Worm (Caenorhabditis elegans) whole organism, L2 larva: ENCODE measurements around the gene dnc-2.
A peak's percentile ranks its signal among the peaks of the same experiment; 100 is the strongest.

Experiments used
- C34F6.9 ChIP-seq: fragments of 150-350 bp; optimal IDR thresholded peaks from 2 replicates; lab custom pipeline; 2014; ENCODE audit warnings: missing biosample characterization, missing genetic modification characterization
- F13H6.1 ChIP-seq: sonication (generic microtip); optimal IDR thresholded peaks from 2 replicates; lab custom pipeline; 2016; ENCODE audit warnings: missing genetic modification characterization, missing compliant biosample characterization
- R02D3.7 ChIP-seq: fragments of 150-350 bp; optimal IDR thresholded peaks from 2 replicates; lab custom pipeline; 2014; ENCODE audit warnings: missing biosample characterization, missing genetic modification characterization
- Y55F3AM.14 ChIP-seq: fragments of 200-800 bp; sonication (Bioruptor generic); optimal IDR thresholded peaks from 2 replicates; lab custom pipeline; 2018; ENCODE audit warnings: mild to moderate bottlenecking, missing genetic modification characterization, missing compliant biosample characterization
- alr-1 ChIP-seq: fragments of 150-350 bp; optimal IDR thresholded peaks from 2 replicates; lab custom pipeline; 2014; ENCODE audit warnings: missing biosample characterization, missing genetic modification characterization
- aly-2 ChIP-seq: fragments of 150-350 bp; optimal IDR thresholded peaks from 2 replicates; lab custom pipeline; 2014; ENCODE audit warnings: missing biosample characterization, missing genetic modification characterization
- ama-1 ChIP-seq: fragments of 150-350 bp; optimal IDR thresholded peaks from 2 replicates; lab custom pipeline; 2018; ENCODE audit warnings: inconsistent platforms
- blmp-1 ChIP-seq: sonication (generic microtip); optimal IDR thresholded peaks from 2 replicates; lab custom pipeline; 2017; ENCODE audit warnings: missing genetic modification characterization, mild to moderate bottlenecking, missing compliant biosample characterization, antibody characterized with exemption, moderate library complexity; ENCODE audit not compliant: insufficient read depth
- ceh-16 ChIP-seq: fragments of 150-350 bp; optimal IDR thresholded peaks from 2 replicates; lab custom pipeline; 2014; ENCODE audit warnings: missing biosample characterization, missing genetic modification characterization
- ceh-82 ChIP-seq: fragments of 150-350 bp; optimal IDR thresholded peaks from 2 replicates; lab custom pipeline; 2014; ENCODE audit warnings: missing biosample characterization, missing genetic modification characterization
- crh-2 ChIP-seq: sonication (generic microtip); optimal IDR thresholded peaks from 2 replicates; lab custom pipeline; 2017; ENCODE audit warnings: missing biosample characterization, missing genetic modification characterization
- dmd-4 ChIP-seq: sonication (generic microtip); optimal IDR thresholded peaks from 2 replicates; lab custom pipeline; 2017; ENCODE audit warnings: missing biosample characterization, missing genetic modification characterization
- egl-27 ChIP-seq: sonication (generic microtip); optimal IDR thresholded peaks from 3 replicates; lab custom pipeline; 2017; ENCODE audit warnings: missing biosample characterization, missing genetic modification reagents, missing genetic modification characterization
- elt-1 ChIP-seq: fragments of 150-350 bp; optimal IDR thresholded peaks from 2 replicates; lab custom pipeline; 2014; ENCODE audit warnings: missing biosample characterization, missing genetic modification characterization
- elt-3 ChIP-seq: sonication (generic microtip); optimal IDR thresholded peaks from 2 replicates; lab custom pipeline; 2017; ENCODE audit warnings: missing biosample characterization, missing genetic modification characterization
- fos-1 ChIP-seq: fragments of 150-350 bp; optimal IDR thresholded peaks from 2 replicates; lab custom pipeline; 2014; ENCODE audit warnings: missing biosample characterization, missing genetic modification characterization
- gmeb-1 ChIP-seq: fragments of 150-350 bp; optimal IDR thresholded peaks from 2 replicates; lab custom pipeline; 2014; ENCODE audit warnings: missing biosample characterization, missing genetic modification characterization
- lin-11 ChIP-seq: fragments of 150-350 bp; sonication (generic microtip); optimal IDR thresholded peaks from 2 replicates; lab custom pipeline; 2014; ENCODE audit warnings: missing biosample characterization, missing genetic modification characterization, inconsistent platforms, mixed read lengths
- lin-13 ChIP-seq: fragments of 150-350 bp; optimal IDR thresholded peaks from 2 replicates; lab custom pipeline; 2014; ENCODE audit warnings: missing biosample characterization, missing genetic modification reagents, missing genetic modification characterization
- lin-39 ChIP-seq: fragments of 150-350 bp; optimal IDR thresholded peaks from 2 replicates; lab custom pipeline; 2014; ENCODE audit warnings: missing biosample characterization, missing genetic modification reagents, missing genetic modification characterization
- lsy-2 ChIP-seq, 2 experiments: fragments of 150-350 bp in 1 of 2; sonication (generic microtip) in 1 of 2; optimal IDR thresholded peaks; 2 replicates each; lab custom pipeline; 2014 to 2017; ENCODE audit warnings: missing biosample characterization in 2 of 2, missing genetic modification characterization in 2 of 2
- mab-5 ChIP-seq: fragments of 150-350 bp; optimal IDR thresholded peaks from 2 replicates; lab custom pipeline; 2014; ENCODE audit warnings: missing biosample characterization, missing genetic modification characterization
- mbf-1 ChIP-seq: sonication (generic microtip); optimal IDR thresholded peaks from 2 replicates; lab custom pipeline; 2017; ENCODE audit warnings: missing biosample characterization, missing genetic modification characterization
- mdl-1 ChIP-seq, 2 experiments: fragments of 150-350 bp in 1 of 2; sonication (generic microtip) in 1 of 2; optimal IDR thresholded peaks; 2 replicates each; lab custom pipeline; 2017; ENCODE audit warnings: missing biosample characterization in 2 of 2, missing genetic modification characterization in 2 of 2
- nhr-10 ChIP-seq: sonication (generic microtip); optimal IDR thresholded peaks from 2 replicates; lab custom pipeline; 2017; ENCODE audit warnings: missing biosample characterization, missing genetic modification characterization
- nhr-11 ChIP-seq: fragments of 150-350 bp; optimal IDR thresholded peaks from 2 replicates; lab custom pipeline; 2014; ENCODE audit warnings: missing biosample characterization, missing genetic modification characterization
- nhr-12 ChIP-seq: fragments of 150-350 bp; optimal IDR thresholded peaks from 2 replicates; lab custom pipeline; 2014; ENCODE audit warnings: missing biosample characterization, missing genetic modification characterization
- nhr-129 ChIP-seq: fragments of 150-350 bp; optimal IDR thresholded peaks from 2 replicates; lab custom pipeline; 2014; ENCODE audit warnings: missing biosample characterization, missing genetic modification characterization
- nhr-23 ChIP-seq: fragments of 150-350 bp; optimal IDR thresholded peaks from 2 replicates; lab custom pipeline; 2014; ENCODE audit warnings: missing biosample characterization, missing genetic modification reagents, missing genetic modification characterization
- nhr-237 ChIP-seq: fragments of 150-350 bp; optimal IDR thresholded peaks from 2 replicates; lab custom pipeline; 2014; ENCODE audit warnings: missing biosample characterization, missing genetic modification characterization
- nhr-25 ChIP-seq: fragments of 150-350 bp; sonication (generic microtip); optimal IDR thresholded peaks from 3 replicates; lab custom pipeline; 2014; ENCODE audit warnings: missing biosample characterization, missing genetic modification characterization
- nhr-6 ChIP-seq: fragments of 150-350 bp; optimal IDR thresholded peaks from 2 replicates; lab custom pipeline; 2014; ENCODE audit warnings: missing biosample characterization, missing genetic modification characterization
- nhr-77 ChIP-seq: fragments of 150-350 bp; optimal IDR thresholded peaks from 2 replicates; lab custom pipeline; 2014; ENCODE audit warnings: missing biosample characterization, missing genetic modification characterization
- peb-1 ChIP-seq: fragments of 150-350 bp; optimal IDR thresholded peaks from 2 replicates; lab custom pipeline; 2014; ENCODE audit warnings: missing biosample characterization, missing genetic modification characterization
- sem-4 ChIP-seq: fragments of 150-350 bp; optimal IDR thresholded peaks from 2 replicates; lab custom pipeline; 2014; ENCODE audit warnings: missing biosample characterization, missing genetic modification reagents, missing genetic modification characterization
- skn-1 ChIP-seq: sonication (generic microtip); optimal IDR thresholded peaks from 2 replicates; lab custom pipeline; 2017; ENCODE audit warnings: missing biosample characterization, missing genetic modification characterization
- sma-3 ChIP-seq: sonication (generic microtip); optimal IDR thresholded peaks from 2 replicates; lab custom pipeline; 2016; ENCODE audit warnings: missing genetic modification reagents, missing genetic modification characterization, missing compliant biosample characterization
- sma-9 ChIP-seq, 2 experiments: fragments of 150-350 bp in 1 of 2; sonication (generic microtip) in 1 of 2; optimal IDR thresholded peaks; 2 replicates each; lab custom pipeline; 2014 to 2016; ENCODE audit warnings: missing genetic modification characterization in 2 of 2, mild to moderate bottlenecking in 1 of 2, missing biosample characterization in 1 of 2, missing compliant biosample characterization in 1 of 2, missing genetic modification reagents in 1 of 2, moderate library complexity in 1 of 2
- snpc-4 ChIP-seq: fragments of 150-350 bp; optimal IDR thresholded peaks from 2 replicates; lab custom pipeline; 2014; ENCODE audit warnings: missing biosample characterization, missing genetic modification characterization
- unc-39 ChIP-seq: fragments of 150-350 bp; optimal IDR thresholded peaks from 2 replicates; lab custom pipeline; 2014; ENCODE audit warnings: missing biosample characterization, missing genetic modification characterization
- unc-55 ChIP-seq: fragments of 150-350 bp; sonication (generic microtip); optimal IDR thresholded peaks from 3 replicates; lab custom pipeline; 2014; ENCODE audit warnings: missing biosample characterization, missing genetic modification reagents, missing genetic modification characterization
- unc-62 ChIP-seq: fragments of 150-350 bp; optimal IDR thresholded peaks from 2 replicates; lab custom pipeline; 2014; ENCODE audit warnings: missing biosample characterization, missing genetic modification reagents, missing genetic modification characterization
- zag-1 ChIP-seq: fragments of 150-350 bp; optimal IDR thresholded peaks from 2 replicates; lab custom pipeline; 2014; ENCODE audit warnings: missing biosample characterization, missing genetic modification characterization
- ztf-1 ChIP-seq: fragments of 200-800 bp; sonication (Bioruptor generic); conservative IDR thresholded peaks from 2 replicates; pipeline ENCODE4 v1.3.6; 2022; ENCODE audit warnings: missing genetic modification characterization, missing compliant biosample characterization
- ztf-4 ChIP-seq: fragments of 150-350 bp; optimal IDR thresholded peaks from 2 replicates; lab custom pipeline; 2014; ENCODE audit warnings: missing biosample characterization, missing genetic modification characterization

The dnc-2 gene

DNA sequence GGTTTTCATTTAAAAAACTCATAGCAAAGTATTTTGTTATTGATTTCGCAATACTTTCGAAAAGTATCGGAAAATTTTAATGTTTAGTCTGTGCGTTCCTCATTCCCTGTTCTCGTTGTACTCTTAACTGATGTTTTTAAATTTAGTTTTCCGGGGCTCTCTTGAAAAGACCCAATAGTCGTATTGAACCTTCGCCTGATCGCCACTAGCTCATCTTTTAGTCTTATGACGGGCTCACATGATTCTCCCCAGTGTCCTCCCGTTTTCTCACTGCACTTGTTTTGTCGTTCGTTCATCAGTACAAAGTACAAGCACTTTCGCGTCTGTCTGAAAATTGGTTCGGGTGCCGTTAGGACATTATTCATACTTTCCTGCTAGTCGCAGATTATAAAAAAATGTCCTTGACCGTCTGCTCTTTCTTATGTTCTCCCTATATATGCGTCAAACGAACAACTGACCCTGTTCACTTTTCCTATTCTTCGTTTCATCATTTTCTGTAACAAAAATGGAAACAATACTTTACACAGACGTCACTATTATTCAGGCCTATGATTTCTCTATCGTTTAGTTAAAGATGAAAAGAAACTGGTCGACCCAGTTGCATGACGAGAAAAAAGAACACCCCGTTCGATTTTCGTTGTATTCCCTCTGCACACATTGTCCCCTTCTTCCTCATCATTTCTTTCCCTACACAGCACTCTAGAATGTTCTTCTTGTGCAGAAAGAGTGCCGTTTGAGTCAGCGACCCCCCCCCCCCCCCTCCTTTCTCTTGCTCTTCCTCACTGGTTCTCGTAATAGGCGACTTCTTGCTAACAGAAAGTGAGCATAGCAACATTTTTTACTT, 14.1 kb upstream of the dnc-2 start, which contains the start of gene ubq-1:
Gene ubq-1 (plus strand): TSS at position 802 of the 844 bp plus-strand sequence.
- no peak for TF ChIP-seq lin-11 (tag; lab: Kevin White, UChicago)
- peak; percentile 73 for TF ChIP-seq ama-1 (lab: Kevin White, UChicago)
- no peak for TF ChIP-seq R02D3.7 (tag; lab: Kevin White, UChicago)
- TF ChIP-seq lsy-2 (tag; optimal IDR thresholded peaks at IDR 0.05; lab: Kevin White, UChicago): peak in 1 of 2 experiments; percentile 40
- peak; percentile 74 for TF ChIP-seq nhr-129
- TF ChIP-seq nhr-11 (tag; lab: Kevin White, UChicago): no peak
- TF ChIP-seq unc-55 (GFP tag; lab: Kevin White, UChicago): peak; percentile 29
- no peak for TF ChIP-seq crh-2 (tag; lab: Kevin White, UChicago)
- TF ChIP-seq C34F6.9 (tag; lab: Kevin White, UChicago): peak; percentile 50

DNA sequence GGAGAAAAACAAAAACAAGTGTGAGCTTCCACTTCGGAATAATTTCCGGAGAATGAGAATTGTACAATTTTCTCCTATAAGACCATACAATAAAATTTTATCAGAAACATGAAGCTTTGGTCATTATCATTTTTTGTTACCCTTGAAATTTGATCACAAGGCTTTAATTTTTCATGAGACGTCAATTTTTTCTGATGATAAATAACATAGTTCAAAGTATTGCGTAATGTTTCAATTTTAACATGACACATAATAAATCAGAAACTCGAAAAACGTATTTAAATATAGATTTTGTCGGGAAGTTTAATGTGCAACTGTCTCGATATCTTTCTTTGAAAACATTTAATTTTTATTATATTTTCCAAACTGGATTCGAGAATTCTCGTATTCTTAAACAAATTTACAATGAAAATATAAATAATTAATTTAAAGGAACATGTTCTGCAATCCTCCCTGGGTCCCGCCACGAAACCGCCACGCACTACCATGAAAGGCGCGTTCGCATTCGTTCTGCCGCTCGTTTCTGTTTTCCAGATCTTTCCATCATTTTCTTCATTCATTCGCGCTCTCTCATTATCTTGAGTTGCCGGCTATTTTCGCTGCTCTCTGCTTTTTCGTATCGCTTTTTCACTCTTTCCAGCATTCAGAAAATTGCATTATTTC, 13.4 kb upstream of the dnc-2 start:
- TF ChIP-seq zag-1 (tag; lab: Kevin White, UChicago) (no peak), gmeb-1 (peak; percentile 13), skn-1 (no peak), fos-1 (tag; lab: Kevin White, UChicago) (peak; percentile 55), peb-1 (tag; lab: Kevin White, UChicago) (no peak), nhr-11 (tag; lab: Kevin White, UChicago) (no peak), nhr-12 (no peak)

DNA sequence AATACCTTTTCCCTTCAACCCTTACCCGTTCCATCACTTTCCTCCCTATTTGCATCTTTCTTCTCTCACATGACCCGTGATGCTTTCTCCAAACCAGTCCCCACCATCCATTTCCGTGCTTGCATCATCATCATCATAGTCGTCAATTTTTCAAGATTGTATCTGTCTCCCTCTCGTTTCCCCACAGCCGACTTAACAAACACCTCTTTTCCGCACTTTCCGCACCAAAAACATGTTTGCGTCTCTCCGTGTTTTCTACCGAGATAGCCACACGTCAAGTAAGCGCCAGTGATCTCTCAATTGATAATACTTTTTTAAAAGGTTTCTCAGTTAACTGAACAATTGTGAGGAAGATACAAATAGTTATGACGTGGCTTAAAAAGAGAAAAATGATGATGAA, 12.5 kb upstream of the dnc-2 start:
- TF ChIP-seq crh-2 (tag; lab: Kevin White, UChicago): peak; percentile 87
- no peak for TF ChIP-seq snpc-4 (tag; lab: Kevin White, UChicago)
- peak; percentile 69 for TF ChIP-seq lin-39 (tag; lab: Kevin White, UChicago)
- peak; percentile 54 for TF ChIP-seq gmeb-1
- no peak for TF ChIP-seq nhr-23 (tag; lab: Kevin White, UChicago)
- peak in 1 of 2 experiments; percentile 75 for TF ChIP-seq lsy-2 (tag; optimal IDR thresholded peaks at IDR 0.05; lab: Kevin White, UChicago)
- TF ChIP-seq nhr-237 (tag; lab: Kevin White, UChicago): no peak
- peak; percentile 70 for TF ChIP-seq ceh-16
- no peak for TF ChIP-seq dmd-4 (tag; lab: Kevin White, UChicago)
- TF ChIP-seq nhr-129: peak; percentile 98
- TF ChIP-seq mab-5 (tag; lab: Kevin White, UChicago): peak; percentile 39
- TF ChIP-seq nhr-77 (tag; lab: Kevin White, UChicago): no peak
- TF ChIP-seq elt-1 (tag; lab: Kevin White, UChicago): no peak
- peak; percentile 86 for TF ChIP-seq unc-55 (GFP tag; lab: Kevin White, UChicago)
- TF ChIP-seq lin-13 (GFP tag; lab: Kevin White, UChicago): no peak
- no peak for TF ChIP-seq ceh-82 (tag; lab: Kevin White, UChicago)
- peak; percentile 63 for TF ChIP-seq F13H6.1 (tag; lab: Kevin White, UChicago)
- peak; percentile 90 for TF ChIP-seq sma-3 (GFP tag; lab: Kevin White, UChicago)
- peak; percentile 66 for TF ChIP-seq C34F6.9 (tag; lab: Kevin White, UChicago)
- peak; percentile 28 for TF ChIP-seq zag-1 (tag; lab: Kevin White, UChicago)
- TF ChIP-seq egl-27: peak; percentile 88
- no peak for TF ChIP-seq nhr-10 (tag; lab: Kevin White, UChicago)
- no peak for TF ChIP-seq lin-11 (tag; lab: Kevin White, UChicago)
- TF ChIP-seq unc-39 (tag; lab: Kevin White, UChicago): no peak
- no peak for TF ChIP-seq R02D3.7 (tag; lab: Kevin White, UChicago)
- no peak for TF ChIP-seq mbf-1 (tag; lab: Kevin White, UChicago)
- peak in 1 of 2 experiments; percentile 50 for TF ChIP-seq mdl-1 (tag; optimal IDR thresholded peaks at IDR 0.05; lab: Kevin White, UChicago)
- TF ChIP-seq nhr-25 (tag; lab: Kevin White, UChicago): peak; percentile 95
- TF ChIP-seq unc-62 (GFP tag; lab: Kevin White, UChicago): peak; percentile 54
- TF ChIP-seq ztf-1 (GFP tag; lab: Robert Waterston, UW): no peak
- TF ChIP-seq alr-1 (tag; lab: Kevin White, UChicago): no peak
- TF ChIP-seq ama-1 (lab: Kevin White, UChicago): no peak
- TF ChIP-seq Y55F3AM.14 (GFP tag; lab: Kevin White, UChicago): peak; percentile 76
- no peak for TF ChIP-seq elt-3 (tag; lab: Kevin White, UChicago)
- TF ChIP-seq fos-1 (tag; lab: Kevin White, UChicago): peak; percentile 86
- TF ChIP-seq ztf-4 (tag; lab: Kevin White, UChicago): peak; percentile 64
- no peak for TF ChIP-seq aly-2 (tag; lab: Kevin White, UChicago)
- TF ChIP-seq sma-9 (GFP tag; optimal IDR thresholded peaks at IDR 0.05; lab: Kevin White, UChicago): peak; percentile 84
- no peak for TF ChIP-seq sma-9 (tag; optimal IDR thresholded peaks at IDR 0.05; lab: Kevin White, UChicago)
- peak; percentile 71 for TF ChIP-seq sem-4 (tag; lab: Kevin White, UChicago)
- TF ChIP-seq peb-1 (tag; lab: Kevin White, UChicago): no peak
- peak; percentile 82 for TF ChIP-seq blmp-1 (tag; lab: Kevin White, UChicago)
- TF ChIP-seq nhr-6 (tag; lab: Kevin White, UChicago): peak; percentile 65
- TF ChIP-seq nhr-12: no peak
